Worm (Caenorhabditis elegans) whole organism, late embryonic: ENCODE results near the gene pals-21.
A peak's percentile ranks its signal among the peaks of the same experiment; 100 is the strongest.
"Not testable (repeated sequence)": the region's sequence is repeated elsewhere in the genome, so short reads cannot be mapped to it uniquely, and the experiment has no call there.

ENCODE experiments used
- C08G9.2 ChIP-seq: sonication (generic microtip); optimal IDR thresholded peaks from 2 replicates; lab custom pipeline; 2016; ENCODE audit warnings: mild to moderate bottlenecking, missing genetic modification characterization, moderate library complexity, missing compliant biosample characterization
- C38D4.7 ChIP-seq: fragments of 200-800 bp; sonication (Bioruptor generic); optimal IDR thresholded peaks from 2 replicates; lab custom pipeline; 2018; ENCODE audit warnings: mild to moderate bottlenecking, missing genetic modification characterization, moderate library complexity, missing compliant biosample characterization
- F13H6.1 ChIP-seq: sonication (generic microtip); optimal IDR thresholded peaks from 2 replicates; lab custom pipeline; 2016; ENCODE audit warnings: missing genetic modification characterization, missing compliant biosample characterization
- K09A11.1 ChIP-seq: sonication (generic microtip); optimal IDR thresholded peaks from 2 replicates; lab custom pipeline; 2017; ENCODE audit warnings: antibody characterized with exemption, mild to moderate bottlenecking, missing genetic modification characterization, missing compliant biosample characterization; ENCODE audit not compliant: insufficient read depth
- T23F11.4 ChIP-seq: fragments of 200-800 bp; sonication (Bioruptor generic); optimal IDR thresholded peaks from 2 replicates; lab custom pipeline; 2018; ENCODE audit warnings: mild to moderate bottlenecking, missing genetic modification characterization, missing compliant biosample characterization
- ahr-1 ChIP-seq: sonication (generic microtip); optimal IDR thresholded peaks from 2 replicates; lab custom pipeline; 2016; ENCODE audit warnings: missing genetic modification characterization, missing compliant biosample characterization
- ceh-19 ChIP-seq: fragments of 200-800 bp; sonication (Bioruptor generic); optimal IDR thresholded peaks from 2 replicates; lab custom pipeline; 2018; ENCODE audit warnings: mild to moderate bottlenecking, missing genetic modification characterization, missing compliant biosample characterization
- ceh-2 ChIP-seq: sonication (generic microtip); optimal IDR thresholded peaks from 2 replicates; lab custom pipeline; 2016; ENCODE audit warnings: missing genotype, missing genetic modification characterization, missing compliant biosample characterization
- ceh-31 ChIP-seq: sonication (generic microtip); optimal IDR thresholded peaks from 2 replicates; lab custom pipeline; 2016; ENCODE audit warnings: missing genetic modification characterization, missing compliant biosample characterization
- ceh-34 ChIP-seq: sonication (generic microtip); optimal IDR thresholded peaks from 2 replicates; lab custom pipeline; 2016; ENCODE audit warnings: mild to moderate bottlenecking, missing genetic modification characterization, missing compliant biosample characterization
- ceh-48 ChIP-seq: sonication (generic microtip); optimal IDR thresholded peaks from 2 replicates; lab custom pipeline; 2016; ENCODE audit warnings: missing genetic modification characterization, inconsistent platforms, missing compliant biosample characterization
- che-1 ChIP-seq: sonication (generic microtip); optimal IDR thresholded peaks from 2 replicates; lab custom pipeline; 2016; ENCODE audit warnings: mild to moderate bottlenecking, missing genetic modification characterization, missing compliant biosample characterization
- dmd-4 ChIP-seq: sonication (generic microtip); optimal IDR thresholded peaks from 2 replicates; lab custom pipeline; 2016; ENCODE audit warnings: borderline replicate concordance, missing genetic modification characterization, missing compliant biosample characterization
- dve-1 ChIP-seq: sonication (generic microtip); optimal IDR thresholded peaks from 2 replicates; lab custom pipeline; 2017; ENCODE audit warnings: antibody characterized with exemption, mild to moderate bottlenecking, missing genetic modification characterization, missing compliant biosample characterization
- elt-4 ChIP-seq: sonication (generic microtip); optimal IDR thresholded peaks from 2 replicates; lab custom pipeline; 2016; ENCODE audit warnings: missing genetic modification characterization, missing compliant biosample characterization
- ets-4 ChIP-seq: sonication (generic microtip); optimal IDR thresholded peaks from 2 replicates; lab custom pipeline; 2016; ENCODE audit warnings: missing genetic modification characterization, missing compliant biosample characterization
- eyg-1 ChIP-seq: sonication (generic microtip); optimal IDR thresholded peaks from 2 replicates; lab custom pipeline; 2016; ENCODE audit warnings: missing genotype, missing genetic modification characterization, missing compliant biosample characterization
- fkh-6 ChIP-seq: sonication (generic microtip); optimal IDR thresholded peaks from 2 replicates; lab custom pipeline; 2016; ENCODE audit warnings: missing genetic modification characterization, missing compliant biosample characterization
- hlh-15 ChIP-seq: sonication (generic microtip); optimal IDR thresholded peaks from 2 replicates; lab custom pipeline; 2016; ENCODE audit warnings: missing genetic modification characterization, missing compliant biosample characterization
- hlh-8 ChIP-seq: sonication (generic microtip); optimal IDR thresholded peaks from 2 replicates; lab custom pipeline; 2016; ENCODE audit warnings: missing genotype, missing genetic modification characterization, missing compliant biosample characterization
- lim-6 ChIP-seq: sonication (generic microtip); optimal IDR thresholded peaks from 2 replicates; lab custom pipeline; 2016; ENCODE audit warnings: missing genetic modification characterization, missing compliant biosample characterization
- madf-2 ChIP-seq: sonication (generic microtip); optimal IDR thresholded peaks from 2 replicates; lab custom pipeline; 2017; ENCODE audit warnings: missing genetic modification characterization, missing compliant biosample characterization
- nfya-1 ChIP-seq: sonication (generic microtip); optimal IDR thresholded peaks from 2 replicates; lab custom pipeline; 2017; ENCODE audit warnings: missing genetic modification characterization, mild to moderate bottlenecking, missing compliant biosample characterization, antibody characterized with exemption, moderate library complexity
- nhr-232 ChIP-seq: sonication (generic microtip); optimal IDR thresholded peaks from 2 replicates; lab custom pipeline; 2016; ENCODE audit warnings: missing genetic modification characterization, missing compliant biosample characterization
- pag-3 ChIP-seq: sonication (generic microtip); optimal IDR thresholded peaks from 2 replicates; lab custom pipeline; 2016; ENCODE audit warnings: missing compliant biosample characterization, missing genetic modification characterization, borderline replicate concordance
- pat-9 ChIP-seq: fragments of 200-800 bp; sonication (Bioruptor generic); optimal IDR thresholded peaks from 2 replicates; lab custom pipeline; 2018; ENCODE audit warnings: mild to moderate bottlenecking, missing genetic modification characterization, moderate library complexity, missing compliant biosample characterization
- pha-2 ChIP-seq: sonication (generic microtip); optimal IDR thresholded peaks from 2 replicates; lab custom pipeline; 2017; ENCODE audit warnings: mild to moderate bottlenecking, missing genetic modification characterization, missing compliant biosample characterization
- ref-2 ChIP-seq: sonication (generic microtip); optimal IDR thresholded peaks from 2 replicates; lab custom pipeline; 2016; ENCODE audit warnings: missing genetic modification characterization, missing compliant biosample characterization
- syd-9 ChIP-seq: sonication (generic microtip); optimal IDR thresholded peaks from 2 replicates; lab custom pipeline; 2016; ENCODE audit warnings: mild to moderate bottlenecking, missing genetic modification characterization, moderate library complexity, missing compliant biosample characterization
- unc-3 ChIP-seq, 2 experiments: fragments of 200-800 bp in 1 of 2; sonication (Bioruptor generic) in 1 of 2; sonication (generic microtip) in 1 of 2; conservative IDR thresholded peaks in 1 of 2; optimal IDR thresholded peaks in 1 of 2; 2 replicates each; pipeline versions ENCODE4 v1.3.6 to Lab custom; 2016 to 2022; ENCODE audit warnings: missing compliant biosample characterization in 2 of 2, missing genetic modification characterization in 2 of 2, missing genetic modification reagents in 1 of 2
- unc-42 ChIP-seq: sonication (generic microtip); optimal IDR thresholded peaks from 2 replicates; lab custom pipeline; 2016; ENCODE audit warnings: missing genotype, missing genetic modification characterization, missing compliant biosample characterization
- unc-55 ChIP-seq: sonication (generic microtip); optimal IDR thresholded peaks from 2 replicates; lab custom pipeline; 2017; ENCODE audit warnings: missing biosample characterization, missing genetic modification reagents, missing genetic modification characterization
- unc-86 ChIP-seq: sonication (generic microtip); optimal IDR thresholded peaks from 2 replicates; lab custom pipeline; 2016; ENCODE audit warnings: missing genetic modification characterization, missing compliant biosample characterization

The pals-21 gene

ce11 chrIII:1377903-1378302 is 2.5 kb downstream of the pals-21 start, which contains the start of gene pals-40:
TSS of gene pals-40 (minus strand) at chrIII:1378003.
- TF ChIP-seq ceh-48; F13H6.1 (tag; lab: Kevin White, UChicago); pha-2 (tag; lab: Kevin White, UChicago): not testable (repeated sequence)

DNA sequence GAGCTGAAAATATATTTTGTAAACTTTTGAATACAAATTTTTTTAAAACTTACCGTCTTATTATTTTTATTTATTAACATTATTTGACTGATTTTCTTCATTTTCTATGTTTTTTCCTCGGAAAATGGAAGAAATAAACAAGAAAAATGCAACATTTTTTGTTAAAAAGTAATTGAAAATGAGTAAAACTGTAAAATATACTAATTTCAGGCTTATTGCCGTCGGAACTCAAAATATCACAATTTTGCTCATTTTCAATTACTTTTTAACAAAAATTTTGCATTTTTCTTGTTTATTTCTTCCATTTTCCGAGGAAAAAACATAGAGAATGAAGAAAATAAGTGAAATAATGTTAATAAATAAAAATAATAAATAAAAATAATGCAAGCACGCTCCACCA is 4.9 kb downstream of the pals-21 start, which contains the start of gene Y82E9BR.10:
Y82E9BR.10 (minus strand) TSS at position 101 of the 400 bp plus-strand sequence.
- TF ChIP-seq madf-2; nhr-232 (tag; lab: Kevin White, UChicago); hlh-8: not testable (repeated sequence)

ce11 chrIII:1374355-1374807 is 6.1 kb downstream of the pals-21 start, which contains the start of gene Y82E9BR.20:
TSS of gene Y82E9BR.20 (plus strand) at chrIII:1374405.
- TF ChIP-seq pat-9 (tag; lab: Kevin White, UChicago) (no peak), hlh-15 (no peak), syd-9 (no peak)
- TF ChIP-seq, all 69 proteins: peak for 0

DNA sequence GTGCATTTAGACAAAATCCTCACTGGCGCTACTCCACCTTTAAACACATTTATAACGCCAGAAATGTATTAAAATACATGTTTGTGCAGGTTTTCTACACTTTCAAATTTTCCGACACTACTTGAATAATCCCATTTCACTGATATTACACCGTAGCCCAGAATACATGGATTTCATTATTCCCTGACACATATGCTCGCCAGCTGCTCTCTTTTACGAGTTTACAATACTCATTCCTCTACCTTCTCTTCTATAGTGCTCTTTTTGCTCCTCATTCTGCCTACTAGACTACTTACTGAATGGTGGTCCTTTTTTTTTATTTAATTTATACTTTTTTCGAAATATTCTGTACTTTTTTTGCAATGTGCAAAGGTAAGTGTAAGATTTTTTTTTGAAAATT is 7.9 kb downstream of the pals-21 start:
- TF ChIP-seq ceh-31 (tag; lab: Kevin White, UChicago), result no peak
- peak; percentile 69 for TF ChIP-seq hlh-8
- no peak for TF ChIP-seq dmd-4 (tag; lab: Kevin White, UChicago)

- TF ChIP-seq ceh-2 (tag; lab: Kevin White, UChicago) (no peak), ahr-1 (no peak), ceh-19 (GFP tag; lab: Kevin White, UChicago) (no peak), ets-4 (tag; lab: Kevin White, UChicago) (no peak), nfya-1 (tag; lab: Kevin White, UChicago) (no peak), lim-6 (no peak), T23F11.4 (GFP tag; lab: Kevin White, UChicago) (no peak), pag-3 (tag; lab: Kevin White, UChicago) (no peak), C08G9.2 (no peak), eyg-1 (no peak), K09A11.1 (no peak), C38D4.7 (no peak), ceh-48 (no peak), elt-4 (tag; lab: Kevin White, UChicago) (no peak), unc-3 (GFP tag; conservative IDR thresholded peaks at IDR 0.05; lab: Robert Waterston, UW) (no peak), unc-3 (tag; optimal IDR thresholded peaks at IDR 0.05; lab: Kevin White, UChicago) (no peak), che-1 (no peak), ref-2 (tag; lab: Kevin White, UChicago) (no peak), ceh-34 (tag; lab: Kevin White, UChicago) (no peak)
Observed at ce11 chrIII:1359669-1360068, 20.8 kb downstream of the pals-21 start, which contains the start of gene Y82E9BR.9. TSS of gene Y82E9BR.9 (minus strand) at chrIII:1359769.

ce11 chrIII:1357973-1358372 is 22.5 kb downstream of the pals-21 start, which contains the start of gene Y82E9BR.8:
TSS of gene Y82E9BR.8 (minus strand) at chrIII:1358073.
- TF ChIP-seq fkh-6 (tag; lab: Kevin White, UChicago); K09A11.1; unc-86 (tag; lab: Kevin White, UChicago): not testable (repeated sequence)

DNA sequence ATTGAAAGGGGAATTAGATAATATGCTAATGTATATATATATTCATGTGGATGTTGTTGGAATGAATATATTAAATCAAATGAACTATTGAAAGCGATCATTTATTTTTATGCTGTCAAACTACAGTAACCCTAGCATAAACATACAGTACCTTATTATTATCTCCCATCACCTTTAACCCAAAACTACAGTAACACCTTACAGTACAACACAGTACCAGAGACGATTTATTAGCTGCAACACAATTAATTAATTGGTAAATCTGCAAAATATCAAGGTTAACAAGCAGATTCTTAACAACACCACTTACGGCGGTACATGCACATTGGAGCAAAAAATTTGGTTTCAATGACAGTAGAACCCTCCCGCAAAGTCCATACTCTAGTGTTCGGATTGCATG is 25.1 kb downstream of the pals-21 start, which contains the start of gene Y82E9BL.1:
Y82E9BL.1 (minus strand) TSS at position 101 of the 400 bp plus-strand sequence.
- TF ChIP-seq dve-1 (tag; lab: Kevin White, UChicago) (no peak), ceh-34 (tag; lab: Kevin White, UChicago) (no peak), unc-42 (no peak), unc-55 (GFP tag; lab: Kevin White, UChicago) (no peak), C08G9.2 (no peak)
